Fruit fly (Drosophila melanogaster) whole organism, embryonic: ENCODE results near the gene vsg.
A peak's percentile ranks its signal among the peaks of the same experiment; 100 is the strongest.

Experiments used
- Blimp-1 ChIP-seq: fragments of 200-800 bp; sonication (Bioruptor generic); optimal IDR thresholded peaks from 3 replicates; lab custom pipeline; 2018; ENCODE audit warnings: missing biosample characterization, missing genetic modification characterization, mild to moderate bottlenecking, moderate library complexity, missing genetic modification reagents
- CG10979 ChIP-seq: fragments of 200-800 bp; sonication (Bioruptor generic); optimal IDR thresholded peaks from 2 replicates; lab custom pipeline; 2018; ENCODE audit warnings: missing biosample characterization, mild to moderate bottlenecking, missing genetic modification characterization, moderate library complexity
- CG11247 ChIP-seq: fragments of 200-800 bp; sonication (Bioruptor generic); IDR thresholded peaks from 2 replicates; pipeline ENCODE4 v1.3.6; 2022; ENCODE audit warnings: missing biosample characterization, missing genetic modification characterization
- CG11504 ChIP-seq: fragments of 200-800 bp; sonication (Bioruptor generic); optimal IDR thresholded peaks from 3 replicates; lab custom pipeline; 2019; ENCODE audit warnings: missing biosample characterization, mild to moderate bottlenecking, missing genetic modification characterization, moderate library complexity
- CG14710 ChIP-seq: fragments of 200-800 bp; sonication (Bioruptor generic); optimal IDR thresholded peaks from 3 replicates; lab custom pipeline; 2019; ENCODE audit warnings: missing biosample characterization, mild to moderate bottlenecking, missing genetic modification characterization, moderate library complexity
- CG15073 ChIP-seq: fragments of 200-800 bp; sonication (Bioruptor generic); optimal IDR thresholded peaks from 2 replicates; lab custom pipeline; 2016; ENCODE audit warnings: missing biosample characterization, missing genetic modification characterization
- CG17829 ChIP-seq: fragments of 200-800 bp; optimal IDR thresholded peaks from 2 replicates; lab custom pipeline; 2019; ENCODE audit warnings: missing biosample characterization, mild to moderate bottlenecking, missing genetic modification characterization, moderate library complexity
- CG18262 ChIP-seq: fragments of 200-800 bp; optimal IDR thresholded peaks from 3 replicates; lab custom pipeline; 2019; ENCODE audit warnings: missing biosample characterization, mild to moderate bottlenecking, missing genetic modification characterization, moderate library complexity
- CG2712 ChIP-seq: fragments of 200-800 bp; optimal IDR thresholded peaks from 3 replicates; lab custom pipeline; 2019; ENCODE audit warnings: missing biosample characterization, mild to moderate bottlenecking, missing genetic modification characterization, moderate library complexity
- CG33557 ChIP-seq: fragments of 200-800 bp; sonication (Bioruptor generic); optimal IDR thresholded peaks from 2 replicates; lab custom pipeline; 2019; ENCODE audit warnings: missing biosample characterization, mild to moderate bottlenecking, missing genetic modification characterization, moderate library complexity
- CG4424 ChIP-seq: fragments of 200-800 bp; sonication (Bioruptor generic); optimal IDR thresholded peaks from 3 replicates; lab custom pipeline; 2016; ENCODE audit warnings: missing biosample characterization, missing genetic modification characterization
- CG8281 ChIP-seq: fragments of 200-800 bp; sonication (Bioruptor generic); optimal IDR thresholded peaks from 2 replicates; lab custom pipeline; 2018; ENCODE audit warnings: missing biosample characterization, mild to moderate bottlenecking, missing genetic modification characterization, moderate library complexity
- D19A ChIP-seq: fragments of 200-800 bp; optimal IDR thresholded peaks from 3 replicates; lab custom pipeline; 2019; ENCODE audit warnings: missing biosample characterization, mild to moderate bottlenecking, missing genetic modification characterization, moderate library complexity
- Dfd ChIP-seq, 2 experiments: fragments of >200 bp; optimal IDR thresholded peaks; 2 replicates each; lab custom pipeline; 2017; ENCODE audit warnings: missing biosample characterization in 2 of 2, missing genetic modification characterization in 2 of 2
- GATAe ChIP-seq: fragments of 200-800 bp; sonication (Bioruptor generic); conservative IDR thresholded peaks from 2 replicates; pipeline ENCODE4 v1.3.6; 2022; ENCODE audit warnings: missing biosample characterization, missing genetic modification characterization
- Med ChIP-seq: fragments of 200-800 bp; sonication (Bioruptor generic); peaks from one replicate; lab custom pipeline; 2016; ENCODE audit warnings: missing biosample characterization, missing genetic modification characterization, mild to moderate bottlenecking, inconsistent platforms, moderate library complexity
- Scr ChIP-seq: fragments of 200-800 bp; sonication (Bioruptor generic); IDR thresholded peaks from 2 replicates; pipeline ENCODE4 v1.3.6; 2022; ENCODE audit warnings: missing biosample characterization, missing genetic modification characterization; ENCODE audit not compliant: partially characterized antibody
- Sox100B ChIP-seq: fragments of 200-800 bp; sonication (Bioruptor generic); optimal IDR thresholded peaks from 3 replicates; lab custom pipeline; 2018; ENCODE audit warnings: missing biosample characterization, mild to moderate bottlenecking, missing genetic modification characterization
- Xrp1 ChIP-seq: fragments of 200-800 bp; sonication (Bioruptor generic); IDR thresholded peaks from 2 replicates; pipeline ENCODE4 v1.3.6; 2022; ENCODE audit warnings: missing biosample characterization, missing genetic modification characterization
- bsh ChIP-seq, 2 experiments: fragments of 200-800 bp; sonication (Bioruptor generic); optimal IDR thresholded peaks; 2 replicates each; lab custom pipeline; 2017 to 2018; ENCODE audit warnings: mild to moderate bottlenecking in 2 of 2, missing biosample characterization in 2 of 2, missing genetic modification characterization in 2 of 2, moderate library complexity in 1 of 2
- corto ChIP-seq: fragments of 200-800 bp; sonication (Bioruptor generic); optimal IDR thresholded peaks from 2 replicates; lab custom pipeline; 2016; ENCODE audit warnings: missing biosample characterization, mild to moderate bottlenecking, missing genetic modification characterization, moderate library complexity
- crol ChIP-seq: fragments of 200-800 bp; sonication (Bioruptor generic); IDR thresholded peaks from 2 replicates; pipeline ENCODE4 v1.3.6; 2022; ENCODE audit warnings: missing biosample characterization, missing genetic modification characterization
- dm ChIP-seq: fragments of 200-800 bp; sonication (Bioruptor generic); optimal IDR thresholded peaks from 3 replicates; lab custom pipeline; 2016; ENCODE audit warnings: missing biosample characterization, missing genetic modification characterization
- dmrt11E ChIP-seq: fragments of 200-800 bp; sonication (Bioruptor generic); optimal IDR thresholded peaks from 3 replicates; lab custom pipeline; 2018; ENCODE audit warnings: missing biosample characterization, mild to moderate bottlenecking, missing genetic modification characterization, moderate library complexity
- dmrt99B ChIP-seq: fragments of 200-800 bp; sonication (Bioruptor generic); optimal IDR thresholded peaks from 2 replicates; lab custom pipeline; 2018; ENCODE audit warnings: missing biosample characterization, mild to moderate bottlenecking, missing genetic modification characterization, moderate library complexity
- fd96Cb ChIP-seq: fragments of 200-800 bp; sonication (Bioruptor generic); optimal IDR thresholded peaks from 2 replicates; lab custom pipeline; 2018; ENCODE audit warnings: missing biosample characterization, mild to moderate bottlenecking, missing genetic modification characterization, moderate library complexity
- fru ChIP-seq: fragments of >200 bp; optimal IDR thresholded peaks from 2 replicates; lab custom pipeline; 2017
- gem ChIP-seq: fragments of 200-800 bp; sonication (Bioruptor generic); optimal IDR thresholded peaks from 2 replicates; lab custom pipeline; 2019; ENCODE audit warnings: missing biosample characterization, mild to moderate bottlenecking, missing genetic modification characterization, moderate library complexity
- gt ChIP-seq: fragments of 200-800 bp; sonication (Bioruptor generic); IDR thresholded peaks from 2 replicates; pipeline ENCODE4 v1.3.6; 2022; ENCODE audit warnings: missing biosample characterization, missing genetic modification characterization
- ind ChIP-seq: fragments of 200-800 bp; sonication (Bioruptor generic); optimal IDR thresholded peaks from 3 replicates; lab custom pipeline; 2016; ENCODE audit warnings: missing biosample characterization, missing genetic modification characterization
- jumu ChIP-seq: fragments of 200-800 bp; sonication (Bioruptor generic); optimal IDR thresholded peaks from 3 replicates; lab custom pipeline; 2016; ENCODE audit warnings: missing biosample characterization, missing genetic modification characterization
- lab ChIP-seq: fragments of 200-800 bp; sonication (Bioruptor generic); optimal IDR thresholded peaks from 3 replicates; lab custom pipeline; 2017; ENCODE audit warnings: missing biosample characterization, missing genetic modification characterization, mild to moderate bottlenecking, moderate library complexity, missing genetic modification reagents
- lbe ChIP-seq: fragments of 200-800 bp; sonication (Bioruptor generic); optimal IDR thresholded peaks from 2 replicates; lab custom pipeline; 2016; ENCODE audit warnings: missing biosample characterization, mild to moderate bottlenecking, missing genetic modification characterization
- lola ChIP-seq, 3 experiments: fragments of >200 bp in 2 of 3; fragments of 200-800 bp in 1 of 3; sonication (Bioruptor generic) in 1 of 3; optimal IDR thresholded peaks; 2 replicates each; lab custom pipeline; 2017 to 2019; ENCODE audit warnings: missing biosample characterization in 3 of 3, missing genetic modification characterization in 3 of 3, mild to moderate bottlenecking in 1 of 3, moderate library complexity in 1 of 3
- nom ChIP-seq: fragments of 200-800 bp; sonication (Bioruptor generic); optimal IDR thresholded peaks from 2 replicates; lab custom pipeline; 2017; ENCODE audit warnings: missing biosample characterization, missing genetic modification characterization, mild to moderate bottlenecking, moderate library complexity, missing genetic modification reagents
- prd ChIP-seq, 3 experiments: fragments of >200 bp in 2 of 3; fragments of 200-800 bp in 1 of 3; sonication (Bioruptor generic) in 1 of 3; optimal IDR thresholded peaks in 2 of 3; IDR thresholded peaks in 1 of 3; 2 replicates in 2 of 3; 3 replicates in 1 of 3; pipeline versions ENCODE4 v1.3.6 to Lab custom; 2017 to 2022; ENCODE audit warnings: missing biosample characterization in 1 of 3, missing genetic modification characterization in 1 of 3
- pum ChIP-seq: fragments of 200-800 bp; sonication (Bioruptor generic); optimal IDR thresholded peaks from 2 replicates; lab custom pipeline; 2016; ENCODE audit warnings: missing biosample characterization, missing genetic modification characterization
- row ChIP-seq: fragments of 200-800 bp; sonication (Bioruptor generic); IDR thresholded peaks from 3 replicates; pipeline ENCODE4 v1.3.6; 2022; ENCODE audit warnings: missing biosample characterization, missing genetic modification characterization
- sens ChIP-seq: fragments of 200-800 bp; sonication (Bioruptor generic); peaks from one replicate; lab custom pipeline; 2016; ENCODE audit warnings: missing biosample characterization, missing genetic modification characterization
- sim ChIP-seq: fragments of 200-800 bp; sonication (Bioruptor generic); IDR thresholded peaks from 2 replicates; pipeline ENCODE4 v1.3.6; 2022; ENCODE audit warnings: missing biosample characterization, missing genetic modification characterization
- slbo ChIP-seq: fragments of 200-800 bp; sonication (Bioruptor generic); IDR thresholded peaks from 2 replicates; pipeline ENCODE4 v1.3.6; 2022; ENCODE audit warnings: missing biosample characterization, missing genetic modification characterization
- usp ChIP-seq: fragments of >200 bp; optimal IDR thresholded peaks from 2 replicates; lab custom pipeline; 2017; ENCODE audit warnings: missing biosample characterization, missing genetic modification characterization

The vsg gene

DNA sequence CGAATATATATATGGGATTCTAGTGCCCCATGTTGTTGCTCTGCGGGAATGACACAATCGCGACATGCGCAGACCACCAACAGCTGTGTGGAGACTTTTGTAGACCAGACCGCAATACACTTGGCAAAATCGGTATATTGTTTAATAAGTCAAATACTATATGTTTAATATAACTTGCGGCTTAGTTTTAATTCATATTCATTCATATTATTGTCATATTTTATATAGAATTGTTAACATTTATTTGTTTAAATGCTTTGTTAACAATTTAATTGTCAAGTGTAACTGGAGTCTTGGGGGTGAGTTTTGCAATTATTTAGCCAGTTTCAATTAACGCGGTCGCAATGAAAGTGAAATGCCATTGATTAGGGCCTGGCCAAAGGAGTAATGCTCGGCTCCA lies 25.5 kb downstream of the vsg start (continued):
- TF ChIP-seq GATAe (GFP tag; lab: Robert Waterston, UW), result no peak
- TF ChIP-seq crol (GFP tag; lab: Robert Waterston, UW), result no peak
- peak; percentile 13 for TF ChIP-seq lab
- no peak for TF ChIP-seq dm (GFP tag; lab: Kevin White, UChicago)
- no peak for TF ChIP-seq jumu
- TF ChIP-seq fru, result no peak
- TF ChIP-seq CG11247 (GFP tag; lab: Robert Waterston, UW), result no peak

DNA sequence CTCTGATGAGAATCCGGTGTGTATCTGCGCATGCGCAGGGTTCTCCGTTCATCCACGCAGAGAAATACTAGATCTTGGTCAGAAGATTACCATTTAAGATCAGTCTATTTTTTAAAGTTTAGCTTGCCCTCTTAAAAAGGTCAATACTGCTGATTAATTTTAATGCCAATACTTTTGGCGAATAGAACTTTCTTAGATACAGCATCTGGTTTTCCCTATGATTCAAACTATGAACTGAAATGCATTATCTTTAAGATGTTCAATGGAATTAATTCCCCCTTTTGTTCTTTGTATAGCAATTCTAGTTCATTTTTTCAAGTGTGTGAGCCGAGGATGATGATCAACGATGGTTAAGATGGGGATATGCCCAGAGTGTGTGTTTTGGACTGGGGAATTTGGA lies 28.2 kb downstream of the vsg start:
- TF ChIP-seq nom (GFP tag; lab: Kevin White, UChicago) (peak; percentile 45), sens (GFP tag; lab: Kevin White, UChicago) (peak; percentile 77), CG18262 (tag; lab: Kevin White, UChicago) (peak; percentile 55), Dfd (GFP tag; optimal IDR thresholded peaks at IDR 0.05; lab: Kevin White, UChicago) (no peak), CG4424 (GFP tag; lab: Kevin White, UChicago) (peak; percentile 9), CG15073 (GFP tag; lab: Kevin White, UChicago) (no peak), Xrp1 (GFP tag; lab: Robert Waterston, UW) (peak; percentile 33; the same call in 1 of the 2 replicates), dmrt99B (tag; lab: Kevin White, UChicago) (peak; percentile 3), usp (no peak), CG33557 (GFP tag; lab: Kevin White, UChicago) (peak; percentile 1), gt (GFP tag; lab: Robert Waterston, UW) (no peak), CG10979 (tag; lab: Kevin White, UChicago) (peak; percentile 58), row (GFP tag; lab: Robert Waterston, UW) (0 out of 3 replicates have a peak, but pooled peaks have one; percentile 14), CG17829 (tag; lab: Kevin White, UChicago) (peak; percentile 18), prd (optimal IDR thresholded peaks at IDR 0.05; lab: Kevin White, UChicago) (no peak), prd (GFP tag; IDR thresholded peaks at IDR 0.05; lab: Robert Waterston, UW) (peak; percentile 24; the same call in 1 of the 3 replicates), D19A (peak; percentile 4), bsh (GFP tag; optimal IDR thresholded peaks at IDR 0.05; lab: Kevin White, UChicago) (peak in 1 of 2 experiments; percentile 48), CG11504 (tag; lab: Kevin White, UChicago) (peak; percentile 14), corto (GFP tag; lab: Kevin White, UChicago) (peak; percentile 28), Sox100B (GFP tag; lab: Kevin White, UChicago) (peak; percentile 1), Blimp-1 (peak; percentile 27), Med (GFP tag; lab: Kevin White, UChicago) (peak; percentile 8), Scr (GFP tag; lab: Robert Waterston, UW) (no peak), pum (GFP tag; lab: Kevin White, UChicago) (no peak), ind (no peak), fd96Cb (tag; lab: Kevin White, UChicago) (peak; percentile 6), sim (GFP tag; lab: Robert Waterston, UW) (no peak), CG14710 (peak; percentile 50), gem (tag; lab: Kevin White, UChicago) (peak; percentile 4), lola (GFP tag; optimal IDR thresholded peaks at IDR 0.05; lab: Kevin White, UChicago) (peak in 1 of 3 experiments; percentile 27), CG2712 (tag; lab: Kevin White, UChicago) (peak; percentile 40), dmrt11E (tag; lab: Kevin White, UChicago) (peak; percentile 3), lbe (GFP tag; lab: Kevin White, UChicago) (peak; percentile 49), CG8281 (no peak), slbo (GFP tag; lab: Robert Waterston, UW) (no peak)
- TF ChIP-seq, all 482 proteins: peak for 25
